Worm (Caenorhabditis elegans) whole organism, L2 larva: ENCODE measurements around the gene ZK856.19.

Source experiments
- R02D3.7 ChIP-seq: fragments of 150-350 bp; optimal IDR thresholded peaks from 2 replicates; lab custom pipeline; 2014; ENCODE audit warnings: missing biosample characterization, missing genetic modification characterization
- Y55F3AM.14 ChIP-seq: fragments of 200-800 bp; sonication (Bioruptor generic); optimal IDR thresholded peaks from 2 replicates; lab custom pipeline; 2018; ENCODE audit warnings: mild to moderate bottlenecking, missing genetic modification characterization, missing compliant biosample characterization
- blmp-1 ChIP-seq: sonication (generic microtip); optimal IDR thresholded peaks from 2 replicates; lab custom pipeline; 2017; ENCODE audit warnings: missing genetic modification characterization, mild to moderate bottlenecking, missing compliant biosample characterization, antibody characterized with exemption, moderate library complexity; ENCODE audit not compliant: insufficient read depth
- crh-2 ChIP-seq: sonication (generic microtip); optimal IDR thresholded peaks from 2 replicates; lab custom pipeline; 2017; ENCODE audit warnings: missing biosample characterization, missing genetic modification characterization
- elt-3 ChIP-seq: sonication (generic microtip); optimal IDR thresholded peaks from 2 replicates; lab custom pipeline; 2017; ENCODE audit warnings: missing biosample characterization, missing genetic modification characterization
- nhr-11 ChIP-seq: fragments of 150-350 bp; optimal IDR thresholded peaks from 2 replicates; lab custom pipeline; 2014; ENCODE audit warnings: missing biosample characterization, missing genetic modification characterization
- nhr-77 ChIP-seq: fragments of 150-350 bp; optimal IDR thresholded peaks from 2 replicates; lab custom pipeline; 2014; ENCODE audit warnings: missing biosample characterization, missing genetic modification characterization
- unc-39 ChIP-seq: fragments of 150-350 bp; optimal IDR thresholded peaks from 2 replicates; lab custom pipeline; 2014; ENCODE audit warnings: missing biosample characterization, missing genetic modification characterization
- ztf-4 ChIP-seq: fragments of 150-350 bp; optimal IDR thresholded peaks from 2 replicates; lab custom pipeline; 2014; ENCODE audit warnings: missing biosample characterization, missing genetic modification characterization

ce11 chrV:10201913-10202312 is 2.8 kb downstream of the ZK856.19 start, which contains the start of gene ZK856.7:
- TF ChIP-seq ztf-4 (tag; lab: Kevin White, UChicago), result no peak
- no peak for TF ChIP-seq nhr-11 (tag; lab: Kevin White, UChicago)
- TF ChIP-seq crh-2, result peak; percentile 37
- TF ChIP-seq blmp-1, result no peak
- no peak for TF ChIP-seq R02D3.7
- no peak for TF ChIP-seq unc-39 (tag; lab: Kevin White, UChicago)
- TF ChIP-seq elt-3 (tag; lab: Kevin White, UChicago), result no peak
- no peak for TF ChIP-seq Y55F3AM.14 (GFP tag; lab: Kevin White, UChicago)
- TF ChIP-seq nhr-77 (tag; lab: Kevin White, UChicago), result no peak
